Worm (Caenorhabditis elegans): ENCODE measurements around the gene ubc-21.

DNA sequence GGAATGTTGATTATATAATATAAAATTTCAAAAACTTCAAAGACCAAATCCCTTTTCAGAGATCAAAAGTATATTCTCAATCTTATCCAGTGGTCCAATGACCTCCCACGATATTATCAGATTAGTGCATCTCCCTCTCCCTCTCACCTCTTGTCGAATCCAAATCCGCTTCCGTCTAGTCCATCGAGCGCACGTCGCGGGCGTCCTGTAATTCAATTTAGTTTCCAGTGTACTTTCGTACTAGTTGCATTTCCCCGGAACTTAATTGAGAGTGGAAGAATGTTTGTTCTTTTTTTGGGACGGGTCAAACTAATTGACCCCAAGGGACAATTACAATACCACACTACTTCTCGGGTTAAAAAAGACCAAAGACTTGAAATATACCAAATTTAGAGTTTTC lies 49.4 kb downstream of the ubc-21 start:
- TF ChIP-seq unc-62 (GFP tag; optimal IDR thresholded peaks at IDR 0.05) (no peak), ceh-82 (tag; optimal IDR thresholded peaks at IDR 0.05) (no peak)
